Fruit fly (Drosophila melanogaster) whole organism, larva: Measurements from ENCODE around the gene CG31676.

Experiments used
- noc ChIP-seq: fragments of 200-800 bp; sonication (Bioruptor generic); optimal IDR thresholded peaks from 3 replicates; lab custom pipeline; 2019; ENCODE audit warnings: missing biosample characterization, mild to moderate bottlenecking, missing genetic modification characterization, moderate library complexity

Gene CG31676

DNA sequence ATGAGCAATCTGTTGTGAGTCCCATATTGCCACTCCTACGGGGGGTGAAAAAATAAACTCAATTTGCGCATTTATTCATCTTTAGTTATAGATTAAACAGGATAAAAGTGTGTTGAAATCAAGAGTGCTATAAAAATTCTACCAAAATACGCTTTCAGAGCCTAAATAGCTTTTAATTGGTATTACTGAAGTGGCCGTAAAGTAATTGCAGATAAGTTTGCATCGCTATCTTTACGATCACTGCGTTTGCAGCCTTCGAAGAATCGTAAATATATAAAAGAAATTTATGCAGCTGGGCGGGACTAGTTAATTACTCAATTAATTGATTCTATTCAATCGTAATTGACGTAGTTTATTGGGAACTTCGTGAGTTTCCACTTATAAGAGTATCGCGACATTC is 46.7 kb downstream of the CG31676 start:
- TF ChIP-seq noc (tag; lab: Kevin White, UChicago) = no peak

DNA sequence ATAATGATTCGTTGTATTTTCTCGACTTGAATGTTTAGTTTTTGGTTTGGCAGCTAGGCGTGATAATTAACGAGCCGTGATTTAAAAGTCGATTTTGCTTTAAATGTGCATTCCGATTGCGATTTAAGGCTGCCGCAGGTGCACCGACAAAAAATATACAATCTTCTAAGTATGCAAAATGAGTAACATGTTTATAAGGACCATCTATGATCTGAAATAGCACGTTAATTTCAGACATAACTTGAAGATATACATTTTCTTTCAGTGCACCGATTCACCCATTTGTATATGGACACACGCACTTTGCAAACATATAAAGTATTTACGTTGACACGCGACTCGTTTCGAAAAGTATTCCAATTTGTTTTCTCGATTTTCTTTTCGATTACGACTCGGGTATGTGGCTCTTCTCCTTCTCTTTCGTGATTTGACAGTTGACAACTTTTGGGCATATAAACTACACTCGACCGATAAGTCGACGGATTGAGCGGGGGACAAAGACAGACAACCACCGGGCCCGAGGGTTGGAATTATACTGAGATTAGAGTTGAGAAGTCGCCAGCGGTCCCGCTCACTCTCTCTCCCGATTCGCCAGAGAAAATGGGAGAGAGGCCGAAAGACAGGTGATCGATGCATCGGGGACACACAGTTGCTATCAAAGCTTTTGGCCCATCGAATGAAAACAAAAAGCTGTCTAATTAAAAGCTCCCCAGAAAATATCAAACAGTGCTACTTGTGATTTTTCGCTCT is 49.5 kb downstream of the CG31676 start:
- no peak for TF ChIP-seq noc (tag; lab: Kevin White, UChicago)

DNA sequence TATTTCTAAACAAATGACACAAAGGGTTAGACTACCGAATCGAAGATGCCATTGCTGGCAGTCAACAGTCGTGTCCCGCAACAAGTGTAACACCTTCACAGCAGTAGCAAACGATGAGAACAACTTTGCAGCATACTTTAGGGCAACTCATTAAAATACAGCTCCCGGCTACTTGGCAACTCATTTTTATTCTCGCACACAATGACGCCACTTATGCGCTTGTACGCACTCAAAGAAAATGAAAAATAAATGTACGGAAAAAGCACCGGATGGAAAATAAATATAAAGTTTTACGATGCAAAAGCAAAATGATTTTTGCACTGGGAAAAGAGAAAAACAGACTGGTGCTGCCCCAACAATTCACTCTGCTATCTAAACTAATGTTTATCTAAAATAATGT is 50.6 kb downstream of the CG31676 start:
- TF ChIP-seq noc (tag; lab: Kevin White, UChicago) = no peak

DNA sequence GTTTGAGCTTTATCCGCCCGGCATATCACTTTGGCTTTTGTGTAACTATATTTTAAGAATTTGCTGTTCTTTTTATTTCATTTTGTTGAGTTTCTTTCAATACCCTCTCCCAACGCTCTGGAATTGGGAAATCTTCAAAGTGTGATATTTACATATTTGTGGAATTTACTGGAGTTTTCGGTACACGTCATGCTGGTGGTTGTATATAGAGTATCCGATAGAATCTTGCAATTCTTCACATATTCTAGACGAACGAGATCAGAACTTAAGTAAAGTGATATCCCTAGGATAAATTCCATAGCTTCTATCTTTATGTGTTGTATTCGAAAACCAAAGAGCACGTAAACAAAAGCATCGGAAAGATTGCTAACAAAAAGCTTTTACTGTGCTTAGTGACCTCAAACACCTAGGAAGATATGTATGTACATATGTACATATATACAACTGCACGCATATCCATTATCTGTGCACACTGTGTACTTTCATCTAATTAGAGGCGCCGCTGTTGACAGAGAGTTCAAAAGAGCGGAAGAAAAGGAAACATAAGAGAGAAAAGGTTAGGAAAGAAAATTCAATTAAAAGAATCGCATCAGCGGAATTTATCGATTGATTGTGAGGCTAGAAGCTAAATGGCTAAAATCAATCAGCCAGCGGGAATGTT is 56.3 kb downstream of the CG31676 start:
- no peak for TF ChIP-seq noc (tag; lab: Kevin White, UChicago)

DNA sequence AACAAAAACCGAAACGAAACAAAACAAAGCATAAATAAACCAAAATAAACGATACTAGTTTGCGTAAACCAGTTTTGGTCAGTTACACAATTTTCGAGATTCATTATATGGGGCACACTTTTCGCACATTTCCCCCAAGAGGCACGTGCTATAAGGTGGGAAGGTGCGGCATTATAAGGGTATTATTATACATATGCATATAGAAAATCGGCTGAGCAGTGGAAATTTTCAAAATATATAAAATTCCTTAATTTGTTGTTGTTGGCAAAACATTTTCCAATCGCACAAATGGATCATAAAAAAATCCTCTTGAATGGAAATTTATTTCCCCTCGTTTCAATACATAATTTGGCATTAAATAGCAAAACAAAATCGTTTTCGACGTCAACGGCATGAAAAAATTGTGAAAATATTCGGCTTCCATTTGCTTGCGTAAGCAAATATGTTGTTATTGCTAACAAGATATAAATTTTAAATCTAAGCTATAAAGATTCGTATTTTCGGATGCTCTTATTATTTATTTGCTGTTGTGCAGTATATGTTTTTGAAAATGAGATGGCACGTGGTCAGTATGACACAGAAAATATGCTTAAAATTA is 58.0 kb downstream of the CG31676 start:
- no peak for TF ChIP-seq noc (tag; lab: Kevin White, UChicago)
